Fruit fly (Drosophila melanogaster) whole organism, embryonic: ENCODE measurements around the gene CG1172.

Experiments
- Atf3 ChIP-seq: fragments of 200-800 bp; sonication (Bioruptor generic); optimal IDR thresholded peaks from 3 replicates; lab custom pipeline; 2016; ENCODE audit warnings: missing biosample characterization, missing genetic modification characterization
- CG10274 ChIP-seq: fragments of 200-800 bp; sonication (Bioruptor generic); optimal IDR thresholded peaks from 3 replicates; lab custom pipeline; 2017; ENCODE audit warnings: missing biosample characterization, mild to moderate bottlenecking, missing genetic modification characterization
- CG11085 ChIP-seq: fragments of 200-800 bp; sonication (Bioruptor generic); IDR thresholded peaks from 2 replicates; pipeline ENCODE4 v1.3.6; 2022; ENCODE audit warnings: missing biosample characterization, missing genetic modification characterization
- CG11247 ChIP-seq: fragments of 200-800 bp; sonication (Bioruptor generic); IDR thresholded peaks from 2 replicates; pipeline ENCODE4 v1.3.6; 2022; ENCODE audit warnings: missing biosample characterization, missing genetic modification characterization
- CG11504 ChIP-seq: fragments of 200-800 bp; sonication (Bioruptor generic); optimal IDR thresholded peaks from 3 replicates; lab custom pipeline; 2019; ENCODE audit warnings: missing biosample characterization, mild to moderate bottlenecking, missing genetic modification characterization, moderate library complexity
- CG11696 ChIP-seq: fragments of 200-800 bp; sonication (Bioruptor generic); IDR thresholded peaks from 2 replicates; pipeline ENCODE4 v1.3.6; 2022; ENCODE audit warnings: missing biosample characterization, missing genetic modification characterization
- CG12391 ChIP-seq: fragments of 200-800 bp; sonication (Bioruptor generic); optimal IDR thresholded peaks from 3 replicates; lab custom pipeline; 2018; ENCODE audit warnings: missing biosample characterization, mild to moderate bottlenecking, missing genetic modification characterization, moderate library complexity
- CG17912 ChIP-seq: fragments of 200-800 bp; sonication (Bioruptor generic); optimal IDR thresholded peaks from 2 replicates; lab custom pipeline; 2018; ENCODE audit warnings: missing biosample characterization, mild to moderate bottlenecking, missing genetic modification characterization
- CG18262 ChIP-seq: fragments of 200-800 bp; optimal IDR thresholded peaks from 3 replicates; lab custom pipeline; 2019; ENCODE audit warnings: missing biosample characterization, mild to moderate bottlenecking, missing genetic modification characterization, moderate library complexity
- CG2129 ChIP-seq: fragments of 200-800 bp; sonication (Bioruptor generic); IDR thresholded peaks from 2 replicates; pipeline ENCODE4 v1.3.6; 2022; ENCODE audit warnings: missing biosample characterization, missing genetic modification characterization; ENCODE audit not compliant: partially characterized antibody
- CG2678 ChIP-seq: fragments of 200-800 bp; sonication (Bioruptor generic); optimal IDR thresholded peaks from 3 replicates; lab custom pipeline; 2019; ENCODE audit warnings: missing biosample characterization, mild to moderate bottlenecking, missing genetic modification characterization, moderate library complexity
- CG31365 ChIP-seq: fragments of 200-800 bp; sonication (Bioruptor generic); optimal IDR thresholded peaks from 2 replicates; lab custom pipeline; 2018; ENCODE audit warnings: missing biosample characterization, mild to moderate bottlenecking, missing genetic modification characterization
- CG31441 ChIP-seq: fragments of 200-800 bp; sonication (Bioruptor generic); IDR thresholded peaks from 2 replicates; pipeline ENCODE4 v1.3.6; 2022; ENCODE audit warnings: missing biosample characterization, missing genetic modification characterization
- CG32772 ChIP-seq: fragments of 200-800 bp; sonication (Bioruptor generic); IDR thresholded peaks from 2 replicates; pipeline ENCODE4 v1.3.6; 2022; ENCODE audit warnings: missing biosample characterization, missing genetic modification characterization
- CG34224 ChIP-seq: fragments of 200-800 bp; sonication (Bioruptor generic); IDR thresholded peaks from 3 replicates; pipeline ENCODE4 v1.3.6; 2022; ENCODE audit warnings: missing biosample characterization, missing genetic modification characterization; ENCODE audit not compliant: partially characterized antibody
- CG3847 ChIP-seq: fragments of 200-800 bp; sonication (Bioruptor generic); IDR thresholded peaks from 2 replicates; pipeline ENCODE4 v1.3.6; 2022; ENCODE audit warnings: missing biosample characterization, missing genetic modification characterization
- CG6175 ChIP-seq: fragments of 200-800 bp; sonication (Bioruptor generic); IDR thresholded peaks from 3 replicates; pipeline ENCODE4 v1.3.6; 2022; ENCODE audit warnings: missing biosample characterization, missing genetic modification characterization
- CG6854 ChIP-seq: fragments of 200-800 bp; sonication (Bioruptor generic); optimal IDR thresholded peaks from 3 replicates; lab custom pipeline; 2017; ENCODE audit warnings: missing biosample characterization, mild to moderate bottlenecking, missing genetic modification characterization
- CG7839 ChIP-seq: fragments of 200-800 bp; sonication (Bioruptor generic); optimal IDR thresholded peaks from 3 replicates; lab custom pipeline; 2018; ENCODE audit warnings: missing biosample characterization, mild to moderate bottlenecking, missing genetic modification characterization, moderate library complexity
- CG9609 ChIP-seq: fragments of 200-800 bp; sonication (Bioruptor generic); optimal IDR thresholded peaks from 3 replicates; lab custom pipeline; 2016; ENCODE audit warnings: missing biosample characterization, missing genetic modification characterization
- Dad ChIP-seq: fragments of 200-800 bp; sonication (Bioruptor generic); optimal IDR thresholded peaks from 3 replicates; lab custom pipeline; 2016; ENCODE audit warnings: missing biosample characterization, missing genetic modification characterization
- Dek ChIP-seq: fragments of 200-800 bp; sonication (Bioruptor generic); optimal IDR thresholded peaks from 3 replicates; lab custom pipeline; 2019; ENCODE audit warnings: missing biosample characterization, mild to moderate bottlenecking, missing genetic modification characterization, moderate library complexity
- Lpt ChIP-seq: fragments of >200 bp; optimal IDR thresholded peaks from 2 replicates; lab custom pipeline; 2018; ENCODE audit warnings: missing biosample characterization, missing genetic modification characterization
- MTF-1 ChIP-seq: fragments of 200-800 bp; sonication (Bioruptor generic); optimal IDR thresholded peaks from 2 replicates; lab custom pipeline; 2018; ENCODE audit warnings: missing biosample characterization, mild to moderate bottlenecking, missing genetic modification characterization, borderline replicate concordance
- Med ChIP-seq: fragments of 200-800 bp; sonication (Bioruptor generic); peaks from one replicate; lab custom pipeline; 2016; ENCODE audit warnings: missing biosample characterization, missing genetic modification characterization, mild to moderate bottlenecking, inconsistent platforms, moderate library complexity
- Mes4 ChIP-seq: fragments of 200-800 bp; sonication (Bioruptor generic); optimal IDR thresholded peaks from 2 replicates; lab custom pipeline; 2016; ENCODE audit warnings: missing biosample characterization, missing genetic modification characterization
- NC2β ChIP-seq: fragments of 200-800 bp; sonication (Bioruptor generic); optimal IDR thresholded peaks from 2 replicates; lab custom pipeline; 2016; ENCODE audit warnings: missing biosample characterization, missing genetic modification characterization
- Opbp ChIP-seq: fragments of 200-800 bp; sonication (Bioruptor generic); IDR thresholded peaks from 3 replicates; pipeline ENCODE4 v1.3.6; 2022; ENCODE audit warnings: missing biosample characterization, missing genetic modification characterization; ENCODE audit not compliant: partially characterized antibody
- Stat92E ChIP-seq, 3 experiments: fragments of >200 bp in 2 of 3; fragments of 200-800 bp in 1 of 3; sonication (Bioruptor generic) in 1 of 3; optimal IDR thresholded peaks; 2 replicates each; lab custom pipeline; 2017 to 2019; ENCODE audit warnings: missing biosample characterization in 3 of 3, missing genetic modification characterization in 3 of 3, mild to moderate bottlenecking in 1 of 3, moderate library complexity in 1 of 3
- Tbp ChIP-seq: fragments of >200 bp; optimal IDR thresholded peaks from 2 replicates; lab custom pipeline; 2018; ENCODE audit warnings: missing biosample characterization, missing genetic modification characterization
- ap ChIP-seq: fragments of 200-800 bp; sonication (Bioruptor generic); IDR thresholded peaks from 2 replicates; pipeline ENCODE4 v1.3.6; 2022; ENCODE audit warnings: missing biosample characterization, missing genetic modification characterization
- br ChIP-seq: fragments of >200 bp; optimal IDR thresholded peaks from 2 replicates; lab custom pipeline; 2017
- crc ChIP-seq: fragments of 200-800 bp; sonication (Bioruptor generic); optimal IDR thresholded peaks from 2 replicates; lab custom pipeline; 2016; ENCODE audit warnings: missing biosample characterization, missing genetic modification characterization
- croc ChIP-seq: fragments of 200-800 bp; sonication (Bioruptor generic); conservative IDR thresholded peaks from 3 replicates; pipeline ENCODE4 v1.3.6; 2022; ENCODE audit warnings: missing biosample characterization, missing genetic modification characterization
- dati ChIP-seq: fragments of 200-800 bp; sonication (Bioruptor generic); IDR thresholded peaks from 2 replicates; pipeline ENCODE4 v1.3.6; 2022; ENCODE audit warnings: missing biosample characterization, missing genetic modification characterization
- ewg ChIP-seq: fragments of 200-800 bp; sonication (Bioruptor generic); optimal IDR thresholded peaks from 3 replicates; lab custom pipeline; 2017; ENCODE audit warnings: mild to moderate bottlenecking, missing biosample characterization, missing genetic modification reagents, missing genetic modification characterization
- hth ChIP-seq: fragments of >200 bp; optimal IDR thresholded peaks from 2 replicates; lab custom pipeline; 2017; ENCODE audit warnings: inconsistent platforms
- kay ChIP-seq: fragments of 200-800 bp; sonication (Bioruptor generic); optimal IDR thresholded peaks from 2 replicates; lab custom pipeline; 2016; ENCODE audit warnings: missing biosample characterization, missing genetic modification characterization
- mam ChIP-seq: fragments of 200-800 bp; sonication (Bioruptor generic); optimal IDR thresholded peaks from 3 replicates; lab custom pipeline; 2016; ENCODE audit warnings: missing biosample characterization, missing genetic modification characterization
- mirr ChIP-seq: fragments of 200-800 bp; sonication (Bioruptor generic); optimal IDR thresholded peaks from 3 replicates; lab custom pipeline; 2018; ENCODE audit warnings: missing biosample characterization, mild to moderate bottlenecking, missing genetic modification characterization
- oc ChIP-seq: fragments of 200-800 bp; sonication (Bioruptor generic); optimal IDR thresholded peaks from 2 replicates; lab custom pipeline; 2018; ENCODE audit warnings: missing biosample characterization, mild to moderate bottlenecking, missing genetic modification characterization, moderate library complexity
- pb ChIP-seq: fragments of 200-800 bp; sonication (Bioruptor generic); optimal IDR thresholded peaks from 3 replicates; lab custom pipeline; 2016; ENCODE audit warnings: missing biosample characterization, missing genetic modification characterization
- sisA ChIP-seq: fragments of 200-800 bp; sonication (Bioruptor generic); IDR thresholded peaks from 2 replicates; pipeline ENCODE4 v1.3.6; 2022; ENCODE audit warnings: missing biosample characterization, missing genetic modification characterization
- sna ChIP-seq: fragments of 200-800 bp; sonication (Bioruptor generic); IDR thresholded peaks from 2 replicates; pipeline ENCODE4 v1.3.6; 2022; ENCODE audit warnings: missing biosample characterization, missing genetic modification characterization; ENCODE audit not compliant: partially characterized antibody
- stwl ChIP-seq: fragments of 200-800 bp; sonication (Bioruptor generic); optimal IDR thresholded peaks from 3 replicates; lab custom pipeline; 2018; ENCODE audit warnings: missing biosample characterization, mild to moderate bottlenecking, missing genetic modification characterization, moderate library complexity
- tll ChIP-seq, 2 experiments: fragments of 200-800 bp in 1 of 2; fragments of >200 bp in 1 of 2; sonication (Bioruptor generic) in 1 of 2; optimal IDR thresholded peaks; 2 replicates each; lab custom pipeline; 2017 to 2019; ENCODE audit warnings: missing biosample characterization in 2 of 2, missing genetic modification characterization in 2 of 2, mild to moderate bottlenecking in 1 of 2, moderate library complexity in 1 of 2
- usp ChIP-seq: fragments of >200 bp; optimal IDR thresholded peaks from 2 replicates; lab custom pipeline; 2017; ENCODE audit warnings: missing biosample characterization, missing genetic modification characterization
- z ChIP-seq: fragments of 200-800 bp; sonication (Bioruptor generic); IDR thresholded peaks from 3 replicates; pipeline ENCODE4 v1.3.6; 2022; ENCODE audit warnings: missing biosample characterization, missing genetic modification characterization
- zen ChIP-seq: fragments of 200-800 bp; sonication (Bioruptor generic); optimal IDR thresholded peaks from 3 replicates; lab custom pipeline; 2018; ENCODE audit warnings: missing biosample characterization, mild to moderate bottlenecking, missing genetic modification characterization, moderate library complexity
- zfh1 ChIP-seq: fragments of 200-800 bp; sonication (Bioruptor generic); IDR thresholded peaks from 3 replicates; pipeline ENCODE4 v1.3.6; 2022; ENCODE audit warnings: missing biosample characterization, missing genetic modification characterization
- zfh2 ChIP-seq: fragments of 200-800 bp; sonication (Bioruptor generic); optimal IDR thresholded peaks from 2 replicates; lab custom pipeline; 2016; ENCODE audit warnings: missing biosample characterization, missing genetic modification characterization

CG1172 gene

dm6 chr3R:5354373-5355134, 39.2 kb upstream of the CG1172 start, which contains the start of the genes CG11999 and CG1161 (continued):
- peak; percentile 34 for TF ChIP-seq CG18262 (tag; lab: Kevin White, UChicago)
- TF ChIP-seq usp (GFP tag; lab: Kevin White, UChicago): no peak
- TF ChIP-seq ewg (GFP tag; lab: Kevin White, UChicago): no peak
- no peak for TF ChIP-seq zfh1
- no peak for TF ChIP-seq CG31365 (tag; lab: Kevin White, UChicago)
- no peak for TF ChIP-seq sisA (GFP tag; lab: Robert Waterston, UW)
- no peak for TF ChIP-seq tll (GFP tag; optimal IDR thresholded peaks at IDR 0.05; lab: Kevin White, UChicago)
- TF ChIP-seq NC2β (GFP tag; lab: Kevin White, UChicago): no peak
- TF ChIP-seq CG12391 (tag; lab: Kevin White, UChicago): peak; percentile 64
- TF ChIP-seq Opbp: no peak
- no peak for TF ChIP-seq CG2129
- TF ChIP-seq Mes4 (GFP tag; lab: Kevin White, UChicago): no peak
- TF ChIP-seq ap: no peak
- TF ChIP-seq dati (GFP tag; lab: Robert Waterston, UW): no peak
- TF ChIP-seq CG11085 (GFP tag; lab: Robert Waterston, UW): no peak
- peak; percentile 40 for TF ChIP-seq zen (tag; lab: Kevin White, UChicago)
- TF ChIP-seq stwl (tag; lab: Kevin White, UChicago): peak; percentile 88
- TF ChIP-seq mirr (GFP tag; lab: Kevin White, UChicago): no peak
- TF ChIP-seq Dad (GFP tag; lab: Kevin White, UChicago): no peak
- no peak for TF ChIP-seq CG32772 (GFP tag; lab: Robert Waterston, UW)
- no peak for TF ChIP-seq oc (tag; lab: Kevin White, UChicago)
- TF ChIP-seq CG11247 (GFP tag; lab: Robert Waterston, UW): no peak
- no peak for TF ChIP-seq CG10274 (GFP tag; lab: Kevin White, UChicago)
- no peak for TF ChIP-seq croc (GFP tag; lab: Robert Waterston, UW)
- TF ChIP-seq CG7839 (tag; lab: Kevin White, UChicago): peak; percentile 11
- TF ChIP-seq Tbp (GFP tag; lab: Kevin White, UChicago): no peak
- no peak for TF ChIP-seq Dek (tag; lab: Kevin White, UChicago)
- no peak for TF ChIP-seq Atf3 (GFP tag; lab: Kevin White, UChicago)
- no peak for TF ChIP-seq CG6854 (GFP tag; lab: Kevin White, UChicago)
- no peak for TF ChIP-seq br (lab: Kevin White, UChicago)
- TF ChIP-seq hth: no peak
- no peak for TF ChIP-seq CG17912 (GFP tag; lab: Kevin White, UChicago)
- TF ChIP-seq CG31441: no peak; the same call in 1 of the 2 replicates

dm6 chr3R:5355135-5355493, 38.6 kb upstream of the CG1172 start:
- TF ChIP-seq zfh2 (GFP tag; lab: Kevin White, UChicago) (no peak), CG11696 (GFP tag; lab: Robert Waterston, UW) (no peak), Med (GFP tag; lab: Kevin White, UChicago) (peak; percentile 50), CG11504 (tag; lab: Kevin White, UChicago) (no peak), CG34224 (GFP tag; lab: Robert Waterston, UW) (0 out of 3 replicates have a peak, but pooled peaks have one; percentile 13), Lpt (GFP tag; lab: Kevin White, UChicago) (no peak), pb (GFP tag; lab: Kevin White, UChicago) (no peak), sna (GFP tag; lab: Robert Waterston, UW) (no peak), CG2678 (tag; lab: Kevin White, UChicago) (no peak), crc (GFP tag; lab: Kevin White, UChicago) (no peak), MTF-1 (no peak), CG9609 (no peak), mam (GFP tag; lab: Kevin White, UChicago) (no peak), CG6175 (GFP tag; lab: Robert Waterston, UW) (0 out of 3 replicates have a peak, but pooled peaks have one; percentile 6), CG3847 (GFP tag; lab: Robert Waterston, UW) (no peak), Stat92E (GFP tag; optimal IDR thresholded peaks at IDR 0.05; lab: Kevin White, UChicago) (no peak), z (GFP tag; lab: Robert Waterston, UW) (no peak), kay (GFP tag; lab: Kevin White, UChicago) (no peak), hth (no peak)
